Fruit fly (Drosophila melanogaster) whole organism, embryonic: ENCODE measurements around the gene CG4607.

Experiments used
- Atf6 ChIP-seq: fragments of 200-800 bp; sonication (Bioruptor generic); IDR thresholded peaks from 2 replicates; pipeline ENCODE4 v1.3.6; 2022; ENCODE audit warnings: missing biosample characterization, missing genetic modification characterization
- C15 ChIP-seq: fragments of 200-800 bp; sonication (Bioruptor generic); IDR thresholded peaks from 3 replicates; pipeline ENCODE4 v1.3.6; 2022; ENCODE audit warnings: missing biosample characterization, missing genetic modification characterization
- CG10147 ChIP-seq: fragments of 200-800 bp; sonication (Bioruptor generic); optimal IDR thresholded peaks from 2 replicates; lab custom pipeline; 2019; ENCODE audit warnings: missing biosample characterization, mild to moderate bottlenecking, missing genetic modification characterization, moderate library complexity
- CG10321 ChIP-seq: fragments of 200-800 bp; sonication (Bioruptor generic); IDR thresholded peaks from 2 replicates; pipeline ENCODE4 v1.3.6; 2022; ENCODE audit warnings: missing biosample characterization, missing genetic modification characterization
- CG10366 ChIP-seq: fragments of 200-800 bp; sonication (Bioruptor generic); IDR thresholded peaks from 2 replicates; pipeline ENCODE4 v1.3.6; 2022; ENCODE audit warnings: missing biosample characterization, missing genetic modification characterization
- CG11093 ChIP-seq: fragments of 200-800 bp; sonication (Bioruptor generic); IDR thresholded peaks from 3 replicates; pipeline ENCODE4 v1.3.6; 2022; ENCODE audit warnings: missing biosample characterization, missing genetic modification characterization
- CG11247 ChIP-seq: fragments of 200-800 bp; sonication (Bioruptor generic); IDR thresholded peaks from 2 replicates; pipeline ENCODE4 v1.3.6; 2022; ENCODE audit warnings: missing biosample characterization, missing genetic modification characterization
- CG11398 ChIP-seq: fragments of 200-800 bp; sonication (Bioruptor generic); optimal IDR thresholded peaks from 2 replicates; lab custom pipeline; 2016; ENCODE audit warnings: missing biosample characterization, missing genetic modification characterization
- CG12391 ChIP-seq: fragments of 200-800 bp; sonication (Bioruptor generic); optimal IDR thresholded peaks from 3 replicates; lab custom pipeline; 2018; ENCODE audit warnings: missing biosample characterization, mild to moderate bottlenecking, missing genetic modification characterization, moderate library complexity
- CG13624 ChIP-seq: fragments of 200-800 bp; sonication (Bioruptor generic); optimal IDR thresholded peaks from 2 replicates; lab custom pipeline; 2016; ENCODE audit warnings: missing biosample characterization, missing genetic modification characterization
- CG15269 ChIP-seq: fragments of 200-800 bp; sonication (Bioruptor generic); optimal IDR thresholded peaks from 2 replicates; lab custom pipeline; 2018; ENCODE audit warnings: missing biosample characterization, mild to moderate bottlenecking, missing genetic modification characterization, moderate library complexity
- CG1529 ChIP-seq: fragments of 200-800 bp; sonication (Bioruptor generic); optimal IDR thresholded peaks from 3 replicates; lab custom pipeline; 2018; ENCODE audit warnings: missing biosample characterization, missing genetic modification characterization
- CG1603 ChIP-seq: fragments of 200-800 bp; sonication (Bioruptor generic); optimal IDR thresholded peaks from 2 replicates; lab custom pipeline; 2019; ENCODE audit warnings: missing biosample characterization, mild to moderate bottlenecking, missing genetic modification characterization, moderate library complexity
- CG17359 ChIP-seq: fragments of 200-800 bp; sonication (Bioruptor generic); optimal IDR thresholded peaks from 3 replicates; lab custom pipeline; 2018; ENCODE audit warnings: missing biosample characterization, mild to moderate bottlenecking, missing genetic modification characterization, moderate library complexity
- CG2712 ChIP-seq: fragments of 200-800 bp; optimal IDR thresholded peaks from 3 replicates; lab custom pipeline; 2019; ENCODE audit warnings: missing biosample characterization, mild to moderate bottlenecking, missing genetic modification characterization, moderate library complexity
- CG31365 ChIP-seq: fragments of 200-800 bp; sonication (Bioruptor generic); optimal IDR thresholded peaks from 2 replicates; lab custom pipeline; 2018; ENCODE audit warnings: missing biosample characterization, mild to moderate bottlenecking, missing genetic modification characterization
- CG32772 ChIP-seq: fragments of 200-800 bp; sonication (Bioruptor generic); IDR thresholded peaks from 2 replicates; pipeline ENCODE4 v1.3.6; 2022; ENCODE audit warnings: missing biosample characterization, missing genetic modification characterization
- CG33213 ChIP-seq: fragments of 200-800 bp; sonication (Bioruptor generic); optimal IDR thresholded peaks from 3 replicates; lab custom pipeline; 2016; ENCODE audit warnings: missing biosample characterization, missing genetic modification characterization
- CG3407 ChIP-seq: fragments of 200-800 bp; sonication (Bioruptor generic); optimal IDR thresholded peaks from 2 replicates; lab custom pipeline; 2018; ENCODE audit warnings: missing biosample characterization, mild to moderate bottlenecking, missing genetic modification characterization
- CG7839 ChIP-seq: fragments of 200-800 bp; sonication (Bioruptor generic); optimal IDR thresholded peaks from 3 replicates; lab custom pipeline; 2018; ENCODE audit warnings: missing biosample characterization, mild to moderate bottlenecking, missing genetic modification characterization, moderate library complexity
- CG8924 ChIP-seq: fragments of 200-800 bp; optimal IDR thresholded peaks from 3 replicates; lab custom pipeline; 2019; ENCODE audit warnings: missing biosample characterization, mild to moderate bottlenecking, missing genetic modification characterization, moderate library complexity
- CG9727 ChIP-seq: fragments of 200-800 bp; sonication (Bioruptor generic); optimal IDR thresholded peaks from 3 replicates; lab custom pipeline; 2017; ENCODE audit warnings: missing biosample characterization, mild to moderate bottlenecking, missing genetic modification characterization
- CoRest ChIP-seq: fragments of 200-800 bp; sonication (Bioruptor generic); optimal IDR thresholded peaks from 3 replicates; lab custom pipeline; 2018; ENCODE audit warnings: missing biosample characterization, mild to moderate bottlenecking, missing genetic modification characterization, moderate library complexity
- CrebB ChIP-seq: fragments of 200-800 bp; sonication (Bioruptor generic); optimal IDR thresholded peaks from 3 replicates; lab custom pipeline; 2018; ENCODE audit warnings: missing biosample characterization, mild to moderate bottlenecking, missing genetic modification characterization
- Doc3 ChIP-seq: fragments of 200-800 bp; sonication (Bioruptor generic); IDR thresholded peaks from 3 replicates; pipeline ENCODE4 v1.3.6; 2022; ENCODE audit warnings: missing biosample characterization, missing genetic modification characterization; ENCODE audit not compliant: partially characterized antibody
- HLH54F ChIP-seq: fragments of 200-800 bp; sonication (Bioruptor generic); optimal IDR thresholded peaks from 3 replicates; lab custom pipeline; 2016; ENCODE audit warnings: missing biosample characterization, missing genetic modification characterization
- MESR4 ChIP-seq: fragments of 200-800 bp; sonication (Bioruptor generic); optimal IDR thresholded peaks from 2 replicates; lab custom pipeline; 2018; ENCODE audit warnings: missing biosample characterization, mild to moderate bottlenecking, missing genetic modification characterization, moderate library complexity
- Scr ChIP-seq: fragments of 200-800 bp; sonication (Bioruptor generic); IDR thresholded peaks from 2 replicates; pipeline ENCODE4 v1.3.6; 2022; ENCODE audit warnings: missing biosample characterization, missing genetic modification characterization; ENCODE audit not compliant: partially characterized antibody
- Sox102F ChIP-seq: fragments of 200-800 bp; sonication (Bioruptor generic); optimal IDR thresholded peaks from 2 replicates; lab custom pipeline; 2018; ENCODE audit warnings: missing biosample characterization, mild to moderate bottlenecking, missing genetic modification characterization, moderate library complexity
- Trl ChIP-seq, 3 experiments: fragments of >200 bp in 2 of 3; fragments of 200-800 bp in 1 of 3; sonication (Bioruptor generic) in 1 of 3; optimal IDR thresholded peaks; 2 replicates in 1 of 3; 3 replicates in 2 of 3; lab custom pipeline; 2016 to 2017; ENCODE audit warnings: missing biosample characterization in 1 of 3, missing genetic modification characterization in 1 of 3
- Xbp1 ChIP-seq: fragments of 200-800 bp; sonication (Bioruptor generic); optimal IDR thresholded peaks from 3 replicates; lab custom pipeline; 2016; ENCODE audit warnings: missing biosample characterization, mild to moderate bottlenecking, missing genetic modification characterization
- ab ChIP-seq: fragments of 200-800 bp; sonication (Bioruptor generic); optimal IDR thresholded peaks from 2 replicates; lab custom pipeline; 2016; ENCODE audit warnings: missing biosample characterization, missing genetic modification characterization
- al ChIP-seq: fragments of 200-800 bp; sonication (Bioruptor generic); IDR thresholded peaks from 2 replicates; pipeline ENCODE4 v1.3.6; 2022; ENCODE audit warnings: missing biosample characterization, missing genetic modification characterization
- bab2 ChIP-seq: fragments of 200-800 bp; sonication (Bioruptor generic); optimal IDR thresholded peaks from 2 replicates; lab custom pipeline; 2016; ENCODE audit warnings: missing biosample characterization, missing genetic modification characterization
- chinmo ChIP-seq: fragments of 200-800 bp; sonication (Bioruptor generic); IDR thresholded peaks from 4 replicates; pipeline ENCODE4 v1.3.6; 2022; ENCODE audit warnings: missing biosample characterization, missing genetic modification characterization; ENCODE audit not compliant: partially characterized antibody
- disco-r ChIP-seq: fragments of 200-800 bp; sonication (Bioruptor generic); optimal IDR thresholded peaks from 2 replicates; lab custom pipeline; 2016; ENCODE audit warnings: missing biosample characterization, missing genetic modification characterization
- gem ChIP-seq: fragments of 200-800 bp; sonication (Bioruptor generic); optimal IDR thresholded peaks from 2 replicates; lab custom pipeline; 2019; ENCODE audit warnings: missing biosample characterization, mild to moderate bottlenecking, missing genetic modification characterization, moderate library complexity
- gfzf ChIP-seq: fragments of 200-800 bp; sonication (Bioruptor generic); optimal IDR thresholded peaks from 2 replicates; lab custom pipeline; 2016; ENCODE audit warnings: missing biosample characterization, mild to moderate bottlenecking, missing genetic modification characterization, moderate library complexity
- hkb ChIP-seq, 2 experiments: fragments of 200-800 bp in 1 of 2; fragments of >200 bp in 1 of 2; sonication (Bioruptor generic) in 1 of 2; IDR thresholded peaks in 1 of 2; optimal IDR thresholded peaks in 1 of 2; 2 replicates each; pipeline versions ENCODE4 v1.3.6 to Lab custom; 2017 to 2022; ENCODE audit warnings: missing biosample characterization in 1 of 2, missing genetic modification characterization in 1 of 2
- klu ChIP-seq: fragments of 200-800 bp; sonication (Bioruptor generic); IDR thresholded peaks from 2 replicates; pipeline ENCODE4 v1.3.6; 2022; ENCODE audit warnings: missing biosample characterization, missing genetic modification characterization
- lola ChIP-seq, 3 experiments: fragments of >200 bp in 2 of 3; fragments of 200-800 bp in 1 of 3; sonication (Bioruptor generic) in 1 of 3; optimal IDR thresholded peaks; 2 replicates each; lab custom pipeline; 2017 to 2019; ENCODE audit warnings: missing biosample characterization in 3 of 3, missing genetic modification characterization in 3 of 3, mild to moderate bottlenecking in 1 of 3, moderate library complexity in 1 of 3
- nerfin-1 ChIP-seq: fragments of 200-800 bp; sonication (Bioruptor generic); optimal IDR thresholded peaks from 3 replicates; lab custom pipeline; 2019; ENCODE audit warnings: missing biosample characterization, mild to moderate bottlenecking, missing genetic modification characterization, moderate library complexity
- row ChIP-seq: fragments of 200-800 bp; sonication (Bioruptor generic); IDR thresholded peaks from 3 replicates; pipeline ENCODE4 v1.3.6; 2022; ENCODE audit warnings: missing biosample characterization, missing genetic modification characterization
- sug ChIP-seq: fragments of 200-800 bp; optimal IDR thresholded peaks from 2 replicates; lab custom pipeline; 2019; ENCODE audit warnings: missing biosample characterization, mild to moderate bottlenecking, missing genetic modification characterization, moderate library complexity
- tgo ChIP-seq: fragments of 200-800 bp; sonication (Bioruptor generic); IDR thresholded peaks from 3 replicates; pipeline ENCODE4 v1.3.6; 2022; ENCODE audit warnings: missing biosample characterization, missing genetic modification characterization
- trem ChIP-seq: fragments of 200-800 bp; optimal IDR thresholded peaks from 3 replicates; lab custom pipeline; 2019; ENCODE audit warnings: missing biosample characterization, mild to moderate bottlenecking, missing genetic modification characterization, moderate library complexity
- ttk ChIP-seq: fragments of 200-800 bp; sonication (Bioruptor generic); IDR thresholded peaks from 2 replicates; pipeline ENCODE4 v2.1.2; 2022; ENCODE audit warnings: missing biosample characterization, missing genetic modification characterization
- tup ChIP-seq: fragments of 200-800 bp; sonication (Bioruptor generic); optimal IDR thresholded peaks from 2 replicates; lab custom pipeline; 2016; ENCODE audit warnings: missing biosample characterization, mild to moderate bottlenecking, missing genetic modification characterization, moderate library complexity
- zf30C ChIP-seq: fragments of 200-800 bp; sonication (Bioruptor generic); optimal IDR thresholded peaks from 3 replicates; lab custom pipeline; 2018; ENCODE audit warnings: missing biosample characterization, mild to moderate bottlenecking, missing genetic modification characterization

The CG4607 gene

DNA sequence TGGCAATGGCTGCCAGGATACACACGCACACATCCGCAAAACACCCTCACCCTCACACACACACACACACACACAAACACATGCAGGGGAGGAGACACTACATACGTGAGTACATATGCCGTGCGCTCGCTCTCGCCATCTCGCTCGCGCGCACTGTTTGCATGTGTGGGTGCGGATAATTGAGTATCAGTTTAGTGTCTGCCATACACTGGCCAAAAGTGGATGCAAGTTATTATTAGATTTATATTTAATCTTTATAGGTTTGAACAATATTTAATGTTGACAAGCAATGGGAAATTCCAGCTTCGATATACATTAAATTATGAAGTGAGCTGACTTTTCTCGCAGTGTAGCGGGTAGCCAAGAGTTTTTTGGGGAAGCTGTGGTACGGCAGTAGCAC is 48.5 kb downstream of the CG4607 start (continued):
- TF ChIP-seq Xbp1 (GFP tag; lab: Kevin White, UChicago) (peak; percentile 65), CG7839 (peak; percentile 79), chinmo (GFP tag; lab: Robert Waterston, UW) (no peak), CG2712 (peak; percentile 81), CG11093 (GFP tag; lab: Robert Waterston, UW) (peak; percentile 37; the same call in 1 of the 3 replicates), nerfin-1 (tag; lab: Kevin White, UChicago) (peak; percentile 34), lola (GFP tag; optimal IDR thresholded peaks at IDR 0.05; lab: Kevin White, UChicago) (peak in 1 of 3 experiments; percentile 74), CG15269 (tag; lab: Kevin White, UChicago) (peak; percentile 72), trem (tag; lab: Kevin White, UChicago) (peak; percentile 55), CrebB (tag; lab: Kevin White, UChicago) (peak; percentile 3), zf30C (peak; percentile 77), disco-r (GFP tag; lab: Kevin White, UChicago) (no peak), tgo (GFP tag; lab: Robert Waterston, UW) (peak; percentile 43; the same call in 1 of the 3 replicates), hkb (optimal IDR thresholded peaks at IDR 0.05; lab: Kevin White, UChicago) (no peak), hkb (GFP tag; IDR thresholded peaks at IDR 0.05; lab: Robert Waterston, UW) (peak; percentile 71), CoRest (tag; lab: Kevin White, UChicago) (peak; percentile 74), CG33213 (GFP tag; lab: Kevin White, UChicago) (no peak), Sox102F (GFP tag; lab: Kevin White, UChicago) (peak; percentile 58), CG10366 (GFP tag; lab: Robert Waterston, UW) (peak; percentile 49), CG9727 (GFP tag; lab: Kevin White, UChicago) (peak; percentile 83), row (GFP tag; lab: Robert Waterston, UW) (peak; percentile 69), Doc3 (GFP tag; lab: Robert Waterston, UW) (no peak), CG1603 (peak; percentile 82), CG8924 (tag; lab: Kevin White, UChicago) (peak; percentile 77), Scr (0 out of 2 replicates have a peak, but pooled peaks have one; percentile 11), CG3407 (GFP tag; lab: Kevin White, UChicago) (peak; percentile 47), gfzf (GFP tag; lab: Kevin White, UChicago) (no peak), CG32772 (GFP tag; lab: Robert Waterston, UW) (peak; percentile 59), MESR4 (GFP tag; lab: Kevin White, UChicago) (no peak), CG17359 (tag; lab: Kevin White, UChicago) (peak; percentile 70), CG11398 (GFP tag; lab: Kevin White, UChicago) (no peak), al (GFP tag; lab: Robert Waterston, UW) (no peak), bab2 (peak; percentile 4), klu (no peak), C15 (GFP tag; lab: Robert Waterston, UW) (no peak), CG31365 (tag; lab: Kevin White, UChicago) (peak; percentile 27), CG10147 (GFP tag; lab: Kevin White, UChicago) (peak; percentile 60), CG1529 (GFP tag; lab: Kevin White, UChicago) (peak; percentile 7), CG12391 (tag; lab: Kevin White, UChicago) (peak; percentile 67), tup (GFP tag; lab: Kevin White, UChicago) (peak; percentile 46), sug (tag; lab: Kevin White, UChicago) (peak; percentile 45), CG11247 (no peak), ttk (GFP tag; lab: Robert Waterston, UW) (peak; percentile 35; the same call in 1 of the 2 replicates), CG10321 (0 out of 2 replicates have a peak, but pooled peaks have one; percentile 33), Trl (optimal IDR thresholded peaks at IDR 0.05; lab: Kevin White, UChicago) (no peak), Trl (GFP tag; optimal IDR thresholded peaks at IDR 0.05; lab: Kevin White, UChicago) (peak; percentile 3), ab (GFP tag; lab: Kevin White, UChicago) (no peak), Atf6 (GFP tag; lab: Robert Waterston, UW) (peak; percentile 45), gem (peak; percentile 80), CG13624 (peak; percentile 29), HLH54F (GFP tag; lab: Kevin White, UChicago) (no peak)
